Worm (Caenorhabditis elegans) whole organism, early embryonic: ENCODE measurements around the gene F22B5.5.

Experiments
- B0310.2 ChIP-seq: sonication (generic microtip); optimal IDR thresholded peaks from 2 replicates; lab custom pipeline; 2016; ENCODE audit warnings: mild to moderate bottlenecking, missing genetic modification characterization, missing compliant biosample characterization
- F13C5.2 ChIP-seq: sonication (generic microtip); optimal IDR thresholded peaks from 2 replicates; lab custom pipeline; 2017; ENCODE audit warnings: mild to moderate bottlenecking, missing genetic modification characterization, inconsistent platforms, missing compliant biosample characterization
- aly-1 ChIP-seq: sonication (generic microtip); optimal IDR thresholded peaks from 2 replicates; lab custom pipeline; 2016; ENCODE audit warnings: missing genetic modification characterization, missing compliant biosample characterization
- ama-1 ChIP-seq: fragments of 150-350 bp; optimal IDR thresholded peaks from 2 replicates; lab custom pipeline; 2014
- ceh-13 ChIP-seq: fragments of 200-800 bp; sonication (Bioruptor generic); optimal IDR thresholded peaks from 2 replicates; lab custom pipeline; 2018; ENCODE audit warnings: mild to moderate bottlenecking, missing genetic modification characterization, missing compliant biosample characterization
- ceh-36 ChIP-seq: sonication (generic microtip); optimal IDR thresholded peaks from 2 replicates; lab custom pipeline; 2016; ENCODE audit warnings: missing genetic modification characterization, inconsistent platforms, missing compliant biosample characterization
- ets-7 ChIP-seq: sonication (generic microtip); optimal IDR thresholded peaks from 2 replicates; lab custom pipeline; 2016; ENCODE audit warnings: missing genotype, missing genetic modification characterization, missing compliant biosample characterization
- flt-1 ChIP-seq: fragments of 200-800 bp; sonication (Bioruptor generic); IDR thresholded peaks from 2 replicates; pipeline ENCODE4 v1.3.6; 2022; ENCODE audit warnings: missing genetic modification characterization, missing compliant biosample characterization
- hmbx-1 ChIP-seq: sonication (generic microtip); optimal IDR thresholded peaks from 2 replicates; lab custom pipeline; 2016; ENCODE audit warnings: mild to moderate bottlenecking, missing genetic modification characterization, missing compliant biosample characterization
- hmg-4 ChIP-seq: fragments of 200-800 bp; sonication (Bioruptor generic); optimal IDR thresholded peaks from 2 replicates; lab custom pipeline; 2018; ENCODE audit warnings: mild to moderate bottlenecking, missing genetic modification characterization, missing compliant biosample characterization
- hnd-1 ChIP-seq: sonication (generic microtip); optimal IDR thresholded peaks from 2 replicates; lab custom pipeline; 2016; ENCODE audit warnings: missing genetic modification characterization, missing compliant biosample characterization
- pes-1 ChIP-seq: fragments of 200-800 bp; sonication (Bioruptor generic); IDR thresholded peaks from 2 replicates; pipeline ENCODE4 v1.3.6; 2022; ENCODE audit warnings: missing genetic modification reagents, missing genetic modification characterization, missing compliant biosample characterization
- scrt-1 ChIP-seq: fragments of 200-800 bp; sonication (Bioruptor generic); IDR thresholded peaks from 2 replicates; pipeline ENCODE4 v1.3.6; 2022; ENCODE audit warnings: missing genetic modification characterization, missing compliant biosample characterization
- sea-1 ChIP-seq: fragments of 200-800 bp; sonication (Bioruptor generic); conservative IDR thresholded peaks from 2 replicates; pipeline ENCODE4 v1.3.6; 2022; ENCODE audit warnings: missing genetic modification characterization, missing compliant biosample characterization
- tbx-11 ChIP-seq: fragments of 200-800 bp; sonication (Bioruptor generic); IDR thresholded peaks from 2 replicates; pipeline ENCODE4 v1.3.6; 2022; ENCODE audit warnings: missing genetic modification characterization, missing compliant biosample characterization
- tbx-37 ChIP-seq: fragments of 200-800 bp; sonication (Bioruptor generic); conservative IDR thresholded peaks from 2 replicates; pipeline ENCODE4 v1.3.6; 2022; ENCODE audit warnings: missing genetic modification reagents, missing genetic modification characterization, missing compliant biosample characterization
- tra-4 ChIP-seq: sonication (generic microtip); optimal IDR thresholded peaks from 2 replicates; lab custom pipeline; 2017; ENCODE audit warnings: missing genetic modification characterization, missing compliant biosample characterization

The F22B5.5 gene

DNA sequence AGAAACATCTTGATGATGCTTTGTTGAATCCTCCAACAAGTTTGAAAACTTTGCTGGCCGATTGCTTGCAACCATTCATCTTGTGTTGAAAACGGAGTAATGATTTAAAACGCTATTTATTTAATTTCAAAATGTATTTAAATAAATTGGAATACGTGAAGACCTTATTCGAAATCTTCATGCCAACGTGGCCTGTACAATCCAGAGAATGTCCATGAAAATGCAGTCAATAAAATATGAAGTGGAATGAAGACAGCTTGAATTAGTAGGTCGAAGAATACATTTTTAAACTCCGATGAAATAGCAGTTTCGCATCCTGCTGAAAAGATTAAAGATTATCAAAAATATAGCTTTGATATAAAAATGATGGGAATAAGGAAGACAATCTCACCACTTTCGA is at the start of gene F22B5.5:
Gene F22B5.5 (minus strand): TSS at position 101 of the 400 bp plus-strand sequence.
- TF ChIP-seq ets-7, result no peak
- no peak for TF ChIP-seq tbx-37
- TF ChIP-seq ama-1, result no peak
- TF ChIP-seq ceh-36, result no peak
- TF ChIP-seq tra-4, result no peak
- TF ChIP-seq hmg-4 (GFP tag; lab: Kevin White, UChicago), result no peak
- TF ChIP-seq aly-1, result no peak
- no peak for TF ChIP-seq sea-1 (GFP tag; lab: Robert Waterston, UW)
- no peak for TF ChIP-seq hnd-1 (tag; lab: Kevin White, UChicago)
- no peak for TF ChIP-seq pes-1 (GFP tag; lab: Robert Waterston, UW)
- no peak for TF ChIP-seq scrt-1 (GFP tag; lab: Robert Waterston, UW)
- no peak for TF ChIP-seq B0310.2 (tag; lab: Kevin White, UChicago)
- no peak for TF ChIP-seq flt-1
- no peak for TF ChIP-seq F13C5.2
- no peak for TF ChIP-seq ceh-13
- TF ChIP-seq tbx-11 (GFP tag; lab: Robert Waterston, UW), result no peak
- TF ChIP-seq hmbx-1 (tag; lab: Kevin White, UChicago), result no peak

- no peak for TF ChIP-seq ama-1
- TF ChIP-seq tbx-11 (GFP tag; lab: Robert Waterston, UW), result no peak
- no peak for TF ChIP-seq aly-1
- TF ChIP-seq pes-1 (GFP tag; lab: Robert Waterston, UW), result no peak
- no peak for TF ChIP-seq ceh-36
- no peak for TF ChIP-seq F13C5.2
- TF ChIP-seq flt-1, result no peak
- TF ChIP-seq hmg-4 (GFP tag; lab: Kevin White, UChicago), result no peak
- TF ChIP-seq ets-7, result no peak
- no peak for TF ChIP-seq tbx-37
- no peak for TF ChIP-seq sea-1 (GFP tag; lab: Robert Waterston, UW)
- no peak for TF ChIP-seq B0310.2 (tag; lab: Kevin White, UChicago)
- TF ChIP-seq hmbx-1 (tag; lab: Kevin White, UChicago), result no peak
Observed at ce11 chrII:8499021-8499420, 44.6 kb upstream of the F22B5.5 start.

- TF ChIP-seq hmg-4 (GFP tag; lab: Kevin White, UChicago) (no peak), sea-1 (GFP tag; lab: Robert Waterston, UW) (no peak), tbx-37 (no peak), hnd-1 (tag; lab: Kevin White, UChicago) (no peak), F13C5.2 (no peak)
Observed at ce11 chrII:8498173-8498572, 43.8 kb upstream of the F22B5.5 start.

ce11 chrII:8496184-8496583 is 41.8 kb upstream of the F22B5.5 start:
- no peak for TF ChIP-seq hnd-1 (tag; lab: Kevin White, UChicago)
- no peak for TF ChIP-seq tra-4
- no peak for TF ChIP-seq hmbx-1 (tag; lab: Kevin White, UChicago)
- no peak for TF ChIP-seq F13C5.2
- no peak for TF ChIP-seq ceh-13
- no peak for TF ChIP-seq tbx-37
- TF ChIP-seq flt-1, result no peak
- TF ChIP-seq tbx-11 (GFP tag; lab: Robert Waterston, UW), result no peak
- TF ChIP-seq scrt-1 (GFP tag; lab: Robert Waterston, UW), result no peak
- TF ChIP-seq hmg-4 (GFP tag; lab: Kevin White, UChicago), result no peak
- no peak for TF ChIP-seq pes-1 (GFP tag; lab: Robert Waterston, UW)
- no peak for TF ChIP-seq B0310.2 (tag; lab: Kevin White, UChicago)
- TF ChIP-seq aly-1, result no peak
- no peak for TF ChIP-seq ama-1
- no peak for TF ChIP-seq ets-7
- no peak for TF ChIP-seq ceh-36

- TF ChIP-seq tbx-37 (no peak), ama-1 (no peak), pes-1 (GFP tag; lab: Robert Waterston, UW) (no peak), ceh-36 (no peak)
Observed at ce11 chrII:8494228-8494717, 39.9 kb upstream of the F22B5.5 start, which contains the start of gene M05D6.9. M05D6.9 (plus strand) TSS chrII:8494278.

DNA sequence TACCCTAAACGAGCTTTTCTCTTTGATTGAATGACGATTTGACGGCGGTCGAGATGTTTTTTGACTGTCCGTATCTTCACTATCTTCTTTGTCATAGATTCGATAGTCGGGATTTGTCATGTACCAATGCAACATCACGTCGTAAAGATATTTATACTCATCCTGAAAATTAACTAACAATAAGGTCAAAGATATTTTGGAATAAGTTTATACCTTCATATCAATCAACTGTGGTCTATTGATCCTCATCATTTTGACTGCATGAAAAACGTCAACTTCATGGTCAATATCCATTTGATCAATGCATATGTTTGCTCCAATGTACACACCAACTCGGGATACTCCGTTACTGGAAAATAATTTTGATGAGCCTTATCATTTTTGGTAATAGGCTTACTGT is 33.7 kb upstream of the F22B5.5 start:
- TF ChIP-seq tra-4 (no peak), ama-1 (no peak), scrt-1 (GFP tag; lab: Robert Waterston, UW) (no peak), B0310.2 (tag; lab: Kevin White, UChicago) (no peak), ceh-13 (no peak), ceh-36 (no peak), F13C5.2 (no peak), hmg-4 (GFP tag; lab: Kevin White, UChicago) (no peak), sea-1 (GFP tag; lab: Robert Waterston, UW) (no peak), tbx-37 (no peak), tbx-11 (GFP tag; lab: Robert Waterston, UW) (no peak), flt-1 (no peak), hmbx-1 (tag; lab: Kevin White, UChicago) (no peak), pes-1 (GFP tag; lab: Robert Waterston, UW) (no peak), hnd-1 (tag; lab: Kevin White, UChicago) (no peak), aly-1 (no peak), ets-7 (no peak)

DNA sequence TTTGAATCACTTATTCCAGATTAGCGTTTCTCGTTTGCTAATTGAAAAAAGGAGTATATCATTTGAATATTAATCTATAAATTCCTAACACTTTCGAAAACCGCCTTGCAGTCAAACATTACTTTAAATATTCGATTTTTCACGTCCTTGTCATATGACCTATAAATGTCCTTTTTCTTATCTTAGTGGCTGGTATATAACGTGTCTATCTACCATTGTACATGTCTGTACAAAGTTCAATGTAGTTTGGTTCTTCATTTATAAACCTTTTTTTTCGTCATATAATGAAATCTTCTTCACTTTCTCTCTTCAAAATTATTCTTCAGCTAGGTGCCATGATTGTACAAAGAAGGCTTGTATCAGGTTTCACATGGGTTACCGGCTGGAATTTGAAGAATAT is 31.2 kb upstream of the F22B5.5 start, which contains the start of gene gbh-2:
Gene gbh-2 (plus strand): TSS at position 277 of the 400 bp plus-strand sequence.
- TF ChIP-seq scrt-1 (GFP tag; lab: Robert Waterston, UW), result no peak
- TF ChIP-seq F13C5.2, result no peak
- no peak for TF ChIP-seq flt-1
- TF ChIP-seq hmg-4 (GFP tag; lab: Kevin White, UChicago), result no peak

DNA sequence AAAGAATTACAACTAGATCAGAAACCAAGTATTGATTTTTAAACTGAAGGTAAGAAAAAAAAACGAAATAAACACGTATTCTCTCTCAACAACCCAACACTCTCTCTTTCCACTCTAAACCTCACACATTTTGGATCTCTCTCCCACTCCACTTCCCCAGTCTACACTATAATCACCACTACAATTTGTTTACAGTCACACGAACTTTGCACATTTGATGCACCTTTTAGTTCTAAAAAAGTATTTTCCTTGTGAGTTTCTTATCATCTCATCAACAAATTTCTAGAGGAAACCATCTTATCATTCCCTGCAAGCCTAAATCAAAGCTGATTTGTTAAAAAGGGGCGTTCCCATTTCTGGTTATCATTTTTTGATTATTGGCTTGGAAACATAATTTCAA is 30.1 kb upstream of the F22B5.5 start:
- no peak for TF ChIP-seq hnd-1 (tag; lab: Kevin White, UChicago)
- TF ChIP-seq flt-1, result no peak
- TF ChIP-seq hmg-4 (GFP tag; lab: Kevin White, UChicago), result no peak
- TF ChIP-seq sea-1 (GFP tag; lab: Robert Waterston, UW), result no peak
- no peak for TF ChIP-seq B0310.2 (tag; lab: Kevin White, UChicago)
- TF ChIP-seq ama-1, result no peak
- no peak for TF ChIP-seq hmbx-1 (tag; lab: Kevin White, UChicago)
- no peak for TF ChIP-seq ceh-36
- no peak for TF ChIP-seq ceh-13
- no peak for TF ChIP-seq tbx-37
- no peak for TF ChIP-seq pes-1 (GFP tag; lab: Robert Waterston, UW)
- TF ChIP-seq F13C5.2, result no peak
- no peak for TF ChIP-seq aly-1
- no peak for TF ChIP-seq tra-4
- no peak for TF ChIP-seq ets-7
